Fruit fly (Drosophila melanogaster): ENCODE measurements around the gene CG7990.

Gene CG7990

dm6 chrX:19167586-19168403 is 34.0 kb downstream of the CG7990 start (continued):
- TF ChIP-seq sqz (GFP tag; optimal IDR thresholded peaks at IDR 0.05) (no peak), cg (GFP tag; optimal IDR thresholded peaks at IDR 0.05) (peak; percentile 80), oc (tag; optimal IDR thresholded peaks at IDR 0.05) (peak; percentile 25), jumu (GFP tag; optimal IDR thresholded peaks at IDR 0.05) (no peak), CG10267 (tag; optimal IDR thresholded peaks at IDR 0.05) (no peak), CG10959 (GFP tag; IDR thresholded peaks at IDR 0.05) (no peak), CG9609 (GFP tag; optimal IDR thresholded peaks at IDR 0.05) (no peak), CG3847 (GFP tag; IDR thresholded peaks at IDR 0.05) (no peak), CG9876 (GFP tag; optimal IDR thresholded peaks at IDR 0.05) (no peak), CG17385 (GFP tag; optimal IDR thresholded peaks at IDR 0.05) (no peak)

DNA sequence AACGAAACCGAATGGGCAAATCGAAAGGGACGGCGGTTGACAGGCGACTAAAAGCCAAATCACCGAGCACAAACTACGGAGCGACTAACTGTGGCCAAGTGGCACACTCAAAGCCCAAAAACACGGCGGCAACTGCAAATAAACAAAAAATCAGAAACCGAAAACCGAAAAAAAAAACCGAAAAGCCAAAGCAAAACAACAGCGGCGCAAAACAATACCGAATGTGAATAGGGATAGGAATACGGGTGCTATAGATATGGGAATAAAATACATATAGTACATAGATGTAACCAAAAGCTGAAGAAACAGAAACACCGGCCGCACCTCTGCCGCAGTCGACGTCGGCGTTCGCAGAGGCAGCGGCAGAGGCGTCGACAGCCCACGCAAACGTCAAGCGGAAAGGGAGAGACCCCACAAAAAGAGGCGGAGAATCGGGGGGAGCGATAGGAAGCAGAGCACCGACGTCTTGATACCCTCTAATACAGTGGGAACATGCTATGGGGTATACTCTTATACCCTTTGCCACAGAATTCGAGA is 34.7 kb downstream of the CG7990 start, which contains the start of gene RhoGAP18B:
Gene RhoGAP18B, minus strand, starts transcription at position 51 of the 537 bp plus-strand sequence.
- TF ChIP-seq sqz (GFP tag; optimal IDR thresholded peaks at IDR 0.05) (peak; percentile 9), CG12769 (tag; optimal IDR thresholded peaks at IDR 0.05) (peak; percentile 22), CG13894 (tag; optimal IDR thresholded peaks at IDR 0.05) (peak; percentile 83), CG10959 (GFP tag; IDR thresholded peaks at IDR 0.05) (no peak), D19B (GFP tag; optimal IDR thresholded peaks at IDR 0.05) (peak; percentile 71), Adf1 (GFP tag; IDR thresholded peaks at IDR 0.05) (peak; percentile 98), sr (GFP tag; IDR thresholded peaks at IDR 0.05) (peak; percentile 97), CG13287 (GFP tag; IDR thresholded peaks at IDR 0.05; ENCODE audit: partially characterized antibody) (peak; percentile 18; the same call in 1 of the 2 replicates), Rfx (GFP tag; IDR thresholded peaks at IDR 0.05) (no peak), lab (GFP tag; optimal IDR thresholded peaks at IDR 0.05) (no peak), crol (GFP tag; IDR thresholded peaks at IDR 0.05) (peak; percentile 60), Pdp1 (GFP tag; optimal IDR thresholded peaks at IDR 0.05) (peak in 1 of 2 experiments; percentile 34), Deaf1 (tag; optimal IDR thresholded peaks at IDR 0.05) (peak; percentile 46), CG2199 (GFP tag; IDR thresholded peaks at IDR 0.05) (peak; percentile 98), CG8290 (GFP tag; optimal IDR thresholded peaks at IDR 0.05) (no peak), CG8290 (tag; optimal IDR thresholded peaks at IDR 0.05) (no peak), cg (GFP tag; optimal IDR thresholded peaks at IDR 0.05) (peak; percentile 17), so (GFP tag; IDR thresholded peaks at IDR 0.05) (peak; percentile 85; the same call in 2 of the 3 replicates), row (GFP tag; IDR thresholded peaks at IDR 0.05) (peak; percentile 64), abd-A (tag; optimal IDR thresholded peaks at IDR 0.05) (peak; percentile 69), MBD-R2 (GFP tag; IDR thresholded peaks at IDR 0.05) (no peak), bab2 (GFP tag; optimal IDR thresholded peaks at IDR 0.05) (no peak), chinmo (GFP tag; IDR thresholded peaks at IDR 0.05; ENCODE audit: partially characterized antibody) (peak; percentile 83; the same call in 2 of the 4 replicates), Med (GFP tag) (peak; percentile 16)

dm6 chrX:19166152-19166935 is 35.4 kb downstream of the CG7990 start:
- no peak for TF ChIP-seq Dip3 (GFP tag; optimal IDR thresholded peaks at IDR 0.05)
- TF ChIP-seq Awh (GFP tag; IDR thresholded peaks at IDR 0.05): no peak
- TF ChIP-seq Opbp (GFP tag; IDR thresholded peaks at IDR 0.05; ENCODE audit: partially characterized antibody): no peak
- TF ChIP-seq CG14710 (tag; optimal IDR thresholded peaks at IDR 0.05): peak; percentile 8
- TF ChIP-seq CG6854 (GFP tag; optimal IDR thresholded peaks at IDR 0.05): no peak
- peak; percentile 35 for TF ChIP-seq ind (GFP tag; optimal IDR thresholded peaks at IDR 0.05)
- TF ChIP-seq Oli (tag; optimal IDR thresholded peaks at IDR 0.05): peak; percentile 65
- TF ChIP-seq C15 (GFP tag; IDR thresholded peaks at IDR 0.05): no peak
- peak; percentile 21 for TF ChIP-seq tio (GFP tag; optimal IDR thresholded peaks at IDR 0.05)
- peak; percentile 14 for TF ChIP-seq Bteb2 (GFP tag; optimal IDR thresholded peaks at IDR 0.05)
- no peak for TF ChIP-seq Atf6 (GFP tag; IDR thresholded peaks at IDR 0.05)
- no peak for TF ChIP-seq HLH54F (GFP tag; optimal IDR thresholded peaks at IDR 0.05)
- peak; percentile 7 for TF ChIP-seq CG12942 (GFP tag; optimal IDR thresholded peaks at IDR 0.05)
- TF ChIP-seq CG18619 (GFP tag; optimal IDR thresholded peaks at IDR 0.05): peak; percentile 37
- peak; percentile 54 for TF ChIP-seq gem (tag; optimal IDR thresholded peaks at IDR 0.05)

Measured in whole organism, embryonic.